Worm (Caenorhabditis elegans) whole organism, mixed stage, embryonic: ENCODE results near the gene T24H10.1.

Experiments
- M03D4.4 ChIP-seq: sonication (generic microtip); optimal IDR thresholded peaks from 2 replicates; lab custom pipeline; 2017; ENCODE audit warnings: mild to moderate bottlenecking, missing genetic modification characterization, missing compliant biosample characterization
- bed-3 ChIP-seq: fragments of 200-800 bp; sonication (Bioruptor generic); optimal IDR thresholded peaks from 3 replicates; lab custom pipeline; 2018; ENCODE audit warnings: mild to moderate bottlenecking, missing genetic modification characterization, moderate library complexity, missing compliant biosample characterization
- blmp-1 ChIP-seq: fragments of 150-350 bp; optimal IDR thresholded peaks from 2 replicates; lab custom pipeline; 2014; ENCODE audit warnings: missing biosample characterization, missing genetic modification characterization
- ceh-39 ChIP-seq: fragments of 150-350 bp; optimal IDR thresholded peaks from 2 replicates; lab custom pipeline; 2014; ENCODE audit warnings: missing biosample characterization, missing genetic modification characterization
- ceh-43 ChIP-seq: fragments of 200-800 bp; sonication (Bioruptor generic); optimal IDR thresholded peaks from 2 replicates; lab custom pipeline; 2018; ENCODE audit warnings: mild to moderate bottlenecking, missing genetic modification characterization, moderate library complexity, missing compliant biosample characterization
- ceh-83 ChIP-seq: fragments of 200-800 bp; sonication (Bioruptor generic); optimal IDR thresholded peaks from 2 replicates; lab custom pipeline; 2018; ENCODE audit warnings: mild to moderate bottlenecking, missing genetic modification characterization, missing compliant biosample characterization
- ces-1 ChIP-seq: fragments of 150-350 bp; optimal IDR thresholded peaks from 2 replicates; lab custom pipeline; 2014; ENCODE audit warnings: missing biosample characterization, missing genetic modification reagents, missing genetic modification characterization
- drap-1 ChIP-seq: fragments of 200-800 bp; sonication (Bioruptor generic); optimal IDR thresholded peaks from 3 replicates; lab custom pipeline; 2018; ENCODE audit warnings: mild to moderate bottlenecking, missing genetic modification characterization, missing compliant biosample characterization
- elt-1 ChIP-seq: sonication (generic microtip); optimal IDR thresholded peaks from 2 replicates; lab custom pipeline; 2017; ENCODE audit warnings: missing genetic modification characterization, mild to moderate bottlenecking, missing compliant biosample characterization, antibody characterized with exemption, moderate library complexity, borderline replicate concordance; ENCODE audit not compliant: insufficient read depth
- elt-3 ChIP-seq: fragments of 150-350 bp; optimal IDR thresholded peaks from 2 replicates; lab custom pipeline; 2014; ENCODE audit warnings: missing biosample characterization, missing genetic modification characterization
- flh-1 ChIP-seq: fragments of 200-800 bp; sonication (Bioruptor generic); optimal IDR thresholded peaks from 2 replicates; lab custom pipeline; 2018; ENCODE audit warnings: mild to moderate bottlenecking, missing genetic modification characterization, moderate library complexity, missing compliant biosample characterization
- ham-2 ChIP-seq: fragments of 200-800 bp; sonication (Bioruptor generic); optimal IDR thresholded peaks from 2 replicates; lab custom pipeline; 2018; ENCODE audit warnings: mild to moderate bottlenecking, missing genetic modification characterization, missing compliant biosample characterization
- hlh-1 ChIP-seq: fragments of 150-350 bp; optimal IDR thresholded peaks from 2 replicates; lab custom pipeline; 2014; ENCODE audit warnings: missing biosample characterization, missing genetic modification reagents, missing genetic modification characterization
- lin-13 ChIP-seq: fragments of 150-350 bp; optimal IDR thresholded peaks from 2 replicates; lab custom pipeline; 2014; ENCODE audit warnings: missing biosample characterization, missing genetic modification characterization
- lin-32 ChIP-seq: fragments of 200-800 bp; sonication (Bioruptor generic); optimal IDR thresholded peaks from 2 replicates; lab custom pipeline; 2018; ENCODE audit warnings: mild to moderate bottlenecking, missing genetic modification characterization, missing compliant biosample characterization
- lsy-2 ChIP-seq: fragments of 150-350 bp; optimal IDR thresholded peaks from 2 replicates; lab custom pipeline; 2014; ENCODE audit warnings: missing biosample characterization, missing genetic modification characterization
- mab-5 ChIP-seq: fragments of 150-350 bp; optimal IDR thresholded peaks from 2 replicates; lab custom pipeline; 2014; ENCODE audit warnings: missing biosample characterization, missing genetic modification characterization
- mep-1 ChIP-seq: fragments of 150-350 bp; optimal IDR thresholded peaks from 2 replicates; lab custom pipeline; 2017; ENCODE audit warnings: missing biosample characterization, missing genetic modification reagents, missing genetic modification characterization, inconsistent platforms
- mls-2 ChIP-seq: sonication (generic microtip); optimal IDR thresholded peaks from 2 replicates; lab custom pipeline; 2016; ENCODE audit warnings: mild to moderate bottlenecking, missing genetic modification characterization, moderate library complexity, missing compliant biosample characterization
- nhr-2 ChIP-seq: fragments of 150-350 bp; optimal IDR thresholded peaks from 2 replicates; lab custom pipeline; 2014; ENCODE audit warnings: missing biosample characterization, missing genetic modification characterization
- nhr-237 ChIP-seq: fragments of 150-350 bp; optimal IDR thresholded peaks from 2 replicates; lab custom pipeline; 2014; ENCODE audit warnings: missing biosample characterization, missing genetic modification characterization
- nhr-28 ChIP-seq: fragments of 150-350 bp; optimal IDR thresholded peaks from 2 replicates; lab custom pipeline; 2014; ENCODE audit warnings: missing biosample characterization, missing genetic modification characterization
- nhr-76 ChIP-seq: sonication (generic microtip); optimal IDR thresholded peaks from 2 replicates; lab custom pipeline; 2017; ENCODE audit warnings: missing biosample characterization, missing genetic modification characterization
- pha-4 ChIP-seq: fragments of 150-350 bp; optimal IDR thresholded peaks from 2 replicates; lab custom pipeline; 2018; ENCODE audit warnings: missing biosample characterization, missing genetic modification reagents, missing genetic modification characterization
- snpc-4 ChIP-seq: fragments of 150-350 bp; optimal IDR thresholded peaks from 2 replicates; lab custom pipeline; 2014; ENCODE audit warnings: missing biosample characterization, missing genetic modification characterization
- sptf-1 ChIP-seq: sonication (generic microtip); optimal IDR thresholded peaks from 2 replicates; lab custom pipeline; 2017; ENCODE audit warnings: mild to moderate bottlenecking, missing genetic modification characterization, moderate library complexity, missing compliant biosample characterization
- tbx-8 ChIP-seq: fragments of 200-800 bp; sonication (Bioruptor generic); optimal IDR thresholded peaks from 2 replicates; lab custom pipeline; 2018; ENCODE audit warnings: mild to moderate bottlenecking, missing genetic modification characterization, moderate library complexity, missing compliant biosample characterization
- unc-120 ChIP-seq: sonication (generic microtip); optimal IDR thresholded peaks from 2 replicates; lab custom pipeline; 2017; ENCODE audit warnings: missing genetic modification characterization, missing compliant biosample characterization; ENCODE audit not compliant: poor library complexity, severe bottlenecking
- unc-39 ChIP-seq: fragments of 150-350 bp; optimal IDR thresholded peaks from 2 replicates; lab custom pipeline; 2014; ENCODE audit warnings: missing biosample characterization, missing genetic modification characterization
- unc-62 ChIP-seq: fragments of 150-350 bp; optimal IDR thresholded peaks from 2 replicates; lab custom pipeline; 2014; ENCODE audit warnings: missing biosample characterization, missing genetic modification reagents, missing genetic modification characterization
- zip-8 ChIP-seq: fragments of 150-350 bp; optimal IDR thresholded peaks from 2 replicates; lab custom pipeline; 2014; ENCODE audit warnings: missing biosample characterization, missing genetic modification characterization
- ztf-11 ChIP-seq: fragments of 150-350 bp; optimal IDR thresholded peaks from 2 replicates; lab custom pipeline; 2014; ENCODE audit warnings: missing biosample characterization, missing genetic modification characterization

Gene T24H10.1

ce11 chrII:9139172-9139700, 40.1 kb downstream of the T24H10.1 start, which contains the start of gene Y9C2UA.1:
Gene Y9C2UA.1 (plus strand): TSS chrII:9139650.
- TF ChIP-seq ztf-11 (no peak), snpc-4 (tag; lab: Kevin White, UChicago) (no peak), M03D4.4 (tag; lab: Kevin White, UChicago) (no peak), ham-2 (no peak), nhr-237 (no peak), mab-5 (tag; lab: Kevin White, UChicago) (no peak), unc-120 (no peak), elt-1 (tag; lab: Kevin White, UChicago) (no peak), ceh-43 (GFP tag; lab: Kevin White, UChicago) (no peak), unc-39 (no peak), ceh-39 (no peak)

DNA sequence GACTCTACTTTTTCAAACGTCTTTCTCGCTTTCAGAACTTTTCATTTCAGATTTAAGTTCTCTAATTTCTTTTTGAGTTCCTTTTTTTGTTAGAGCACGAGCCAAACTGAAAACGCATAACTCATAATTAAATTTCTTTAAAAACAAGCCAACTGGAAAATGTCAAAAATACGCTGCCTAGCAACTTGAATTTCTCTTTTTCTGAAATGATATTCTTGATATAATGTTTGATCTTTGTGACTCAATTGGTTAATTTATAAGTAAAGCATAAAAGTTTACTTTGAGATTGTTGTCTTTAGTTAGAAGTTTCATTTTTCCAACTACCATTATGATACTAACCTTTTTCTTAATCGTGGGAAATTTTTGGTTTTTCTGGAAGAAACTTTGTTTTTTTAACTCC, 41.9 kb downstream of the T24H10.1 start:
- no peak for TF ChIP-seq ztf-11
- TF ChIP-seq lsy-2 (tag; lab: Kevin White, UChicago): no peak
- TF ChIP-seq unc-62 (GFP tag; lab: Kevin White, UChicago): no peak
- TF ChIP-seq ceh-39: no peak
- TF ChIP-seq hlh-1 (tag; lab: Kevin White, UChicago): no peak
- no peak for TF ChIP-seq ces-1
- no peak for TF ChIP-seq ceh-83 (GFP tag; lab: Kevin White, UChicago)
- TF ChIP-seq flh-1 (GFP tag; lab: Kevin White, UChicago): no peak
- TF ChIP-seq mep-1 (tag; lab: Kevin White, UChicago): no peak
- no peak for TF ChIP-seq drap-1 (GFP tag; lab: Kevin White, UChicago)
- TF ChIP-seq pha-4 (tag; lab: Kevin White, UChicago): no peak
- TF ChIP-seq M03D4.4 (tag; lab: Kevin White, UChicago): no peak
- no peak for TF ChIP-seq lin-13 (tag; lab: Kevin White, UChicago)
- no peak for TF ChIP-seq nhr-2 (tag; lab: Kevin White, UChicago)
- TF ChIP-seq unc-120: no peak
- no peak for TF ChIP-seq tbx-8 (GFP tag; lab: Kevin White, UChicago)

DNA sequence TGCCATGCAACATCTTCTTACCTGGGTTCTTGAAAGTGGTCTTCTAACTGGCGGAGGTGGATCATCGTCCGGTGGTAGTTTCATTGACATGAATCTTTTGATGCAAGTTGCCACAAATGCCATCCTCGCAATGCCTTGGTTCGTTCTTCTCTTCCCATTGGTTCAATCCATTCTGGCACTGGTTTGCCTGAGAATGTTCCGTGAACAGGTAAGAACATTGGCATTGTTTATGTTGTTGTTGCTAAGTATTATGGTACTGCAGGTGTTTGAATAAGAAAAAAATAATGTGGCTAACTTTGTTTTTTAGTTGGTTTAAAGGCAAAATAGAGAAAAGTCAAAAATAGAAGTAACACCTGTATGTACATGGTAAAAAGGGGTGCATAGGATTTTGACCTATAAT, 44.6 kb downstream of the T24H10.1 start:
- TF ChIP-seq sptf-1 (tag; lab: Kevin White, UChicago): no peak
- no peak for TF ChIP-seq unc-120
- no peak for TF ChIP-seq elt-3 (tag; lab: Kevin White, UChicago)
- no peak for TF ChIP-seq lsy-2 (tag; lab: Kevin White, UChicago)
- TF ChIP-seq mab-5 (tag; lab: Kevin White, UChicago): no peak
- no peak for TF ChIP-seq drap-1 (GFP tag; lab: Kevin White, UChicago)
- no peak for TF ChIP-seq hlh-1 (tag; lab: Kevin White, UChicago)
- no peak for TF ChIP-seq mls-2
- TF ChIP-seq zip-8: no peak
- no peak for TF ChIP-seq nhr-28
- no peak for TF ChIP-seq lin-32 (GFP tag; lab: Kevin White, UChicago)
- TF ChIP-seq ces-1: no peak
- TF ChIP-seq ztf-11: no peak
- no peak for TF ChIP-seq ham-2
- TF ChIP-seq snpc-4 (tag; lab: Kevin White, UChicago): no peak
- no peak for TF ChIP-seq M03D4.4 (tag; lab: Kevin White, UChicago)
- TF ChIP-seq pha-4 (tag; lab: Kevin White, UChicago): no peak
- TF ChIP-seq ceh-83 (GFP tag; lab: Kevin White, UChicago): no peak
- no peak for TF ChIP-seq flh-1 (GFP tag; lab: Kevin White, UChicago)

ce11 chrII:9144366-9144765, 45.2 kb downstream of the T24H10.1 start:
- no peak for TF ChIP-seq tbx-8 (GFP tag; lab: Kevin White, UChicago)
- TF ChIP-seq sptf-1 (tag; lab: Kevin White, UChicago): no peak
- TF ChIP-seq unc-62 (GFP tag; lab: Kevin White, UChicago): no peak
- no peak for TF ChIP-seq ces-1
- TF ChIP-seq unc-39: no peak
- no peak for TF ChIP-seq ceh-39
- TF ChIP-seq snpc-4 (tag; lab: Kevin White, UChicago): no peak
- TF ChIP-seq zip-8: no peak
- TF ChIP-seq elt-1 (tag; lab: Kevin White, UChicago): no peak
- TF ChIP-seq mls-2: no peak
- TF ChIP-seq, all 35 proteins: peak for 0

- TF ChIP-seq blmp-1 (no peak), ceh-83 (GFP tag; lab: Kevin White, UChicago) (no peak), drap-1 (GFP tag; lab: Kevin White, UChicago) (no peak), mab-5 (tag; lab: Kevin White, UChicago) (no peak), nhr-237 (no peak), nhr-76 (no peak), lin-13 (tag; lab: Kevin White, UChicago) (no peak), mep-1 (tag; lab: Kevin White, UChicago) (no peak), hlh-1 (tag; lab: Kevin White, UChicago) (no peak), mls-2 (no peak), bed-3 (GFP tag; lab: Kevin White, UChicago) (no peak), ham-2 (no peak), tbx-8 (GFP tag; lab: Kevin White, UChicago) (no peak), unc-120 (no peak), snpc-4 (tag; lab: Kevin White, UChicago) (no peak), ceh-43 (GFP tag; lab: Kevin White, UChicago) (no peak), lin-32 (GFP tag; lab: Kevin White, UChicago) (no peak), M03D4.4 (tag; lab: Kevin White, UChicago) (no peak), ces-1 (no peak)
- TF ChIP-seq, all 35 proteins: peak for 0
Observed at ce11 chrII:9145961-9146360, 46.8 kb downstream of the T24H10.1 start, which contains the start of gene W07A12.4. Gene W07A12.4 (plus strand): TSS chrII:9146261.
